Worm (Caenorhabditis elegans) whole organism, L1 larva: Measurements from ENCODE around the gene T12A7.9.
A peak's percentile ranks its signal among the peaks of the same experiment; 100 is the strongest.

Source experiments
- F16B12.6 ChIP-seq: fragments of 150-350 bp; optimal IDR thresholded peaks from 2 replicates; lab custom pipeline; 2014; ENCODE audit warnings: missing biosample characterization, missing genetic modification characterization
- Y116A8C.19 ChIP-seq: sonication (generic microtip); optimal IDR thresholded peaks from 2 replicates; lab custom pipeline; 2016; ENCODE audit warnings: missing compliant biosample characterization, missing genetic modification characterization, borderline replicate concordance
- alr-1 ChIP-seq: fragments of 200-800 bp; sonication (Bioruptor generic); optimal IDR thresholded peaks from 2 replicates; lab custom pipeline; 2018; ENCODE audit warnings: borderline replicate concordance, mild to moderate bottlenecking, missing genetic modification characterization, missing compliant biosample characterization
- ama-1 ChIP-seq: fragments of 150-350 bp; optimal IDR thresholded peaks from 2 replicates; lab custom pipeline; 2014
- ceh-8 ChIP-seq: fragments of 200-800 bp; sonication (Bioruptor generic); optimal IDR thresholded peaks from 2 replicates; lab custom pipeline; 2018; ENCODE audit warnings: mild to moderate bottlenecking, missing genetic modification characterization, moderate library complexity, missing compliant biosample characterization
- ceh-82 ChIP-seq, 3 experiments: fragments of 150-350 bp in 1 of 3; sonication (generic microtip) in 2 of 3; optimal IDR thresholded peaks; 2 replicates each; lab custom pipeline; 2014 to 2017; ENCODE audit warnings: missing biosample characterization in 3 of 3, missing genetic modification characterization in 3 of 3
- ceh-88 ChIP-seq: fragments of 200-800 bp; sonication (Bioruptor generic); IDR thresholded peaks from 2 replicates; pipeline ENCODE4 v1.3.6; 2022; ENCODE audit warnings: missing genetic modification characterization, missing compliant biosample characterization
- ces-1 ChIP-seq: fragments of 150-350 bp; optimal IDR thresholded peaks from 2 replicates; lab custom pipeline; 2014; ENCODE audit warnings: missing biosample characterization, missing genetic modification reagents, missing genetic modification characterization
- dsc-1 ChIP-seq: sonication (generic microtip); optimal IDR thresholded peaks from 2 replicates; lab custom pipeline; 2016; ENCODE audit warnings: mild to moderate bottlenecking, missing genetic modification characterization, missing compliant biosample characterization
- efl-1 ChIP-seq, 4 experiments: fragments of 150-350 bp; optimal IDR thresholded peaks in 3 of 4; peaks in 1 of 4; 1 replicate in 1 of 4; 2 replicates in 3 of 4; lab custom pipeline; 2014; ENCODE audit warnings: missing biosample characterization in 2 of 4, missing genetic modification characterization in 2 of 4, missing genetic modification reagents in 2 of 4
- egl-27 ChIP-seq, 2 experiments: fragments of 150-350 bp in 1 of 2; sonication (generic microtip); optimal IDR thresholded peaks; 3 replicates each; lab custom pipeline; 2017 to 2018; ENCODE audit warnings: missing biosample characterization in 2 of 2, missing genetic modification characterization in 2 of 2, missing genetic modification reagents in 2 of 2
- ets-5 ChIP-seq: fragments of 200-800 bp; sonication (Bioruptor generic); IDR thresholded peaks from 2 replicates; pipeline ENCODE4 v1.3.6; 2022; ENCODE audit warnings: missing genetic modification characterization, missing compliant biosample characterization
- fkh-4 ChIP-seq: sonication (generic microtip); optimal IDR thresholded peaks from 2 replicates; lab custom pipeline; 2016; ENCODE audit warnings: missing compliant biosample characterization, missing genetic modification characterization, borderline replicate concordance
- fos-1 ChIP-seq: fragments of 150-350 bp; optimal IDR thresholded peaks from 2 replicates; lab custom pipeline; 2014; ENCODE audit warnings: missing biosample characterization, missing genetic modification characterization
- hpl-2 ChIP-seq: fragments of 150-350 bp; optimal IDR thresholded peaks from 2 replicates; lab custom pipeline; 2014; ENCODE audit warnings: missing biosample characterization, missing genetic modification reagents, missing genetic modification characterization
- irx-1 ChIP-seq: sonication (generic microtip); optimal IDR thresholded peaks from 2 replicates; lab custom pipeline; 2016; ENCODE audit warnings: missing genetic modification characterization, missing compliant biosample characterization
- isw-1 ChIP-seq: fragments of 200-800 bp; sonication (Bioruptor generic); IDR thresholded peaks from 2 replicates; pipeline ENCODE4 v1.3.6; 2022; ENCODE audit warnings: missing genetic modification characterization, missing compliant biosample characterization
- jun-1 ChIP-seq: fragments of 150-350 bp; optimal IDR thresholded peaks from 2 replicates; lab custom pipeline; 2014; ENCODE audit warnings: missing biosample characterization, missing genetic modification reagents, missing genetic modification characterization
- lin-15B ChIP-seq: fragments of 150-350 bp; sonication (generic microtip); optimal IDR thresholded peaks from 3 replicates; lab custom pipeline; 2014; ENCODE audit warnings: missing biosample characterization, missing genetic modification characterization
- mab-9 ChIP-seq: fragments of 200-800 bp; sonication (Bioruptor generic); IDR thresholded peaks from 2 replicates; pipeline ENCODE4 v1.3.6; 2022; ENCODE audit warnings: missing genetic modification reagents, missing genetic modification characterization, missing compliant biosample characterization
- mdl-1 ChIP-seq, 2 experiments: fragments of 150-350 bp; optimal IDR thresholded peaks; 2 replicates each; lab custom pipeline; 2014 to 2017; ENCODE audit warnings: missing biosample characterization in 2 of 2, missing genetic modification characterization in 2 of 2, inconsistent platforms in 1 of 2
- mef-2 ChIP-seq: fragments of 150-350 bp; optimal IDR thresholded peaks from 2 replicates; lab custom pipeline; 2014; ENCODE audit warnings: missing biosample characterization, missing genetic modification characterization
- nhr-11 ChIP-seq: fragments of 150-350 bp; optimal IDR thresholded peaks from 2 replicates; lab custom pipeline; 2014; ENCODE audit warnings: missing biosample characterization, missing genetic modification characterization
- nhr-12 ChIP-seq: sonication (generic microtip); optimal IDR thresholded peaks from 2 replicates; lab custom pipeline; 2017; ENCODE audit warnings: missing biosample characterization, missing genetic modification characterization
- nhr-84 ChIP-seq: sonication (generic microtip); optimal IDR thresholded peaks from 2 replicates; lab custom pipeline; 2017; ENCODE audit warnings: missing biosample characterization, missing genetic modification characterization
- nhr-90 ChIP-seq: sonication (generic microtip); optimal IDR thresholded peaks from 2 replicates; lab custom pipeline; 2016; ENCODE audit warnings: mild to moderate bottlenecking, missing genetic modification characterization, missing compliant biosample characterization; ENCODE audit not compliant: poor library complexity
- pag-3 ChIP-seq: sonication (generic microtip); optimal IDR thresholded peaks from 2 replicates; lab custom pipeline; 2017; ENCODE audit warnings: missing genetic modification characterization, mild to moderate bottlenecking, missing compliant biosample characterization, antibody characterized with exemption, borderline replicate concordance; ENCODE audit not compliant: insufficient read depth
- rnt-1 ChIP-seq: sonication (generic microtip); optimal IDR thresholded peaks from 2 replicates; lab custom pipeline; 2016; ENCODE audit warnings: mild to moderate bottlenecking, missing genetic modification characterization, moderate library complexity, missing compliant biosample characterization
- skn-1 ChIP-seq: fragments of 150-350 bp; optimal IDR thresholded peaks from 2 replicates; lab custom pipeline; 2014; ENCODE audit warnings: missing biosample characterization, missing genetic modification characterization
- snpc-4 ChIP-seq: fragments of 150-350 bp; optimal IDR thresholded peaks from 2 replicates; lab custom pipeline; 2014; ENCODE audit warnings: missing biosample characterization, missing genetic modification characterization
- snu-23 ChIP-seq: sonication (generic microtip); optimal IDR thresholded peaks from 2 replicates; lab custom pipeline; 2016; ENCODE audit warnings: missing genetic modification characterization, missing compliant biosample characterization
- sox-4 ChIP-seq: sonication (generic microtip); optimal IDR thresholded peaks from 2 replicates; lab custom pipeline; 2016; ENCODE audit warnings: missing genetic modification characterization, missing compliant biosample characterization
- swsn-7 ChIP-seq: sonication (generic microtip); optimal IDR thresholded peaks from 2 replicates; lab custom pipeline; 2016; ENCODE audit warnings: missing genetic modification characterization, missing compliant biosample characterization
- tbx-2 ChIP-seq: sonication (generic microtip); optimal IDR thresholded peaks from 2 replicates; lab custom pipeline; 2016; ENCODE audit warnings: missing genetic modification characterization, missing compliant biosample characterization
- unc-86 ChIP-seq: sonication (generic microtip); optimal IDR thresholded peaks from 2 replicates; lab custom pipeline; 2016; ENCODE audit warnings: missing genetic modification characterization, missing compliant biosample characterization
- zag-1 ChIP-seq: fragments of 150-350 bp; optimal IDR thresholded peaks from 2 replicates; lab custom pipeline; 2014; ENCODE audit warnings: missing biosample characterization, missing genetic modification characterization

T12A7.9 gene

ce11 chrIV:11742406-11742805, 13.4 kb downstream of the T12A7.9 start, which contains the start of gene K01A6.5:
Gene K01A6.5, plus strand, starts transcription at chrIV:11742706.
- TF ChIP-seq nhr-90, result no peak
- no peak for TF ChIP-seq unc-86
- no peak for TF ChIP-seq fkh-4

ce11 chrIV:11740204-11740603, 15.6 kb downstream of the T12A7.9 start, which contains the start of gene K01A6.4:
Gene K01A6.4, minus strand, starts transcription at chrIV:11740304.
- no peak for TF ChIP-seq mef-2 (tag; lab: Kevin White, UChicago)
- no peak for TF ChIP-seq rnt-1 (tag; lab: Kevin White, UChicago)
- TF ChIP-seq efl-1 (optimal IDR thresholded peaks at IDR 0.05; lab: Kevin White, UChicago), result no peak
- no peak for TF ChIP-seq efl-1 (GFP tag; optimal IDR thresholded peaks at IDR 0.05 in 1 of 2; lab: Kevin White, UChicago)
- no peak for TF ChIP-seq nhr-84 (tag; lab: Kevin White, UChicago)
- TF ChIP-seq nhr-90, result no peak
- TF ChIP-seq swsn-7 (tag; lab: Kevin White, UChicago), result no peak
- no peak for TF ChIP-seq Y116A8C.19
- no peak for TF ChIP-seq egl-27 (tag; optimal IDR thresholded peaks at IDR 0.05; lab: Kevin White, UChicago)
- TF ChIP-seq tbx-2, result no peak
- TF ChIP-seq alr-1, result no peak
- TF ChIP-seq lin-15B (tag; lab: Kevin White, UChicago), result no peak
- no peak for TF ChIP-seq snpc-4 (tag; lab: Kevin White, UChicago)
- TF ChIP-seq ces-1 (GFP tag; lab: Kevin White, UChicago), result no peak
- no peak for TF ChIP-seq ama-1 (lab: Kevin White, UChicago)
- no peak for TF ChIP-seq isw-1 (GFP tag; lab: Robert Waterston, UW)
- TF ChIP-seq sox-4 (tag; lab: Kevin White, UChicago), result no peak
- TF ChIP-seq snu-23 (GFP tag; lab: Kevin White, UChicago), result no peak
- TF ChIP-seq F16B12.6 (tag; lab: Kevin White, UChicago), result no peak

ce11 chrIV:11738092-11738617, 17.7 kb downstream of the T12A7.9 start, which contains the start of gene K01A6.7:
Gene K01A6.7, minus strand, starts transcription at chrIV:11738567.
- no peak for TF ChIP-seq mab-9 (GFP tag; lab: Robert Waterston, UW)
- no peak for TF ChIP-seq efl-1 (optimal IDR thresholded peaks at IDR 0.05; lab: Kevin White, UChicago)
- no peak for TF ChIP-seq efl-1 (GFP tag; optimal IDR thresholded peaks at IDR 0.05 in 1 of 2; lab: Kevin White, UChicago)
- TF ChIP-seq ces-1 (GFP tag; lab: Kevin White, UChicago), result no peak
- no peak for TF ChIP-seq ets-5 (GFP tag; lab: Robert Waterston, UW)
- TF ChIP-seq mdl-1 (tag; optimal IDR thresholded peaks at IDR 0.05; lab: Kevin White, UChicago), result no peak

- no peak for TF ChIP-seq jun-1 (tag; lab: Kevin White, UChicago)
- no peak for TF ChIP-seq snpc-4 (tag; lab: Kevin White, UChicago)
- no peak for TF ChIP-seq ceh-82 (tag; optimal IDR thresholded peaks at IDR 0.05; lab: Kevin White, UChicago)
- TF ChIP-seq efl-1 (optimal IDR thresholded peaks at IDR 0.05; lab: Kevin White, UChicago), result no peak
- peak in 1 of 2 experiments; percentile 32 for TF ChIP-seq efl-1 (GFP tag; optimal IDR thresholded peaks at IDR 0.05 in 1 of 2; lab: Kevin White, UChicago)
Measured at ce11 chrIV:11737269-11737668, 18.5 kb downstream of the T12A7.9 start, which contains the start of gene K01A6.8. Gene K01A6.8, minus strand, starts transcription at chrIV:11737369.

ce11 chrIV:11735025-11735424, 20.8 kb downstream of the T12A7.9 start, which contains the start of gene K01A6.6:
Gene K01A6.6, plus strand, starts transcription at chrIV:11735325.
- TF ChIP-seq ceh-8 (GFP tag; lab: Kevin White, UChicago) (no peak), pag-3 (tag; lab: Kevin White, UChicago) (no peak), nhr-12 (tag; lab: Kevin White, UChicago) (no peak), ceh-88 (GFP tag; lab: Robert Waterston, UW) (no peak), skn-1 (no peak), irx-1 (no peak), isw-1 (GFP tag; lab: Robert Waterston, UW) (no peak), hpl-2 (GFP tag; lab: Kevin White, UChicago) (no peak), dsc-1 (tag; lab: Kevin White, UChicago) (no peak), nhr-11 (no peak), alr-1 (no peak), zag-1 (tag; lab: Kevin White, UChicago) (no peak), fos-1 (no peak)
